Fruit fly (Drosophila melanogaster) whole organism, embryonic: Measurements from ENCODE around the gene Hr83.

Source experiments
- Ada2b ChIP-seq: fragments of 200-800 bp; sonication (Bioruptor generic); IDR thresholded peaks from 2 replicates; pipeline ENCODE4 v1.3.6; 2022; ENCODE audit warnings: missing biosample characterization, missing genetic modification characterization
- Asciz ChIP-seq: fragments of 200-800 bp; sonication (Bioruptor generic); optimal IDR thresholded peaks from 2 replicates; lab custom pipeline; 2017; ENCODE audit warnings: missing biosample characterization, mild to moderate bottlenecking, missing genetic modification characterization, missing genetic modification reagents
- Atf3 ChIP-seq: fragments of 200-800 bp; sonication (Bioruptor generic); optimal IDR thresholded peaks from 3 replicates; lab custom pipeline; 2016; ENCODE audit warnings: missing biosample characterization, missing genetic modification characterization
- CG10321 ChIP-seq: fragments of 200-800 bp; sonication (Bioruptor generic); IDR thresholded peaks from 2 replicates; pipeline ENCODE4 v1.3.6; 2022; ENCODE audit warnings: missing biosample characterization, missing genetic modification characterization
- CG11093 ChIP-seq: fragments of 200-800 bp; sonication (Bioruptor generic); IDR thresholded peaks from 3 replicates; pipeline ENCODE4 v1.3.6; 2022; ENCODE audit warnings: missing biosample characterization, missing genetic modification characterization
- CG12236 ChIP-seq: fragments of 200-800 bp; sonication (Bioruptor generic); optimal IDR thresholded peaks from 2 replicates; lab custom pipeline; 2016; ENCODE audit warnings: missing biosample characterization, missing genetic modification characterization
- CG13624 ChIP-seq: fragments of 200-800 bp; sonication (Bioruptor generic); optimal IDR thresholded peaks from 2 replicates; lab custom pipeline; 2016; ENCODE audit warnings: missing biosample characterization, missing genetic modification characterization
- CG15514 ChIP-seq: fragments of 200-800 bp; sonication (Bioruptor generic); optimal IDR thresholded peaks from 3 replicates; lab custom pipeline; 2017; ENCODE audit warnings: missing biosample characterization, missing genetic modification characterization, mild to moderate bottlenecking, moderate library complexity, missing genetic modification reagents
- CG16779 ChIP-seq: fragments of 200-800 bp; sonication (Bioruptor generic); IDR thresholded peaks from 2 replicates; pipeline ENCODE4 v1.3.6; 2022; ENCODE audit warnings: missing biosample characterization, missing genetic modification characterization
- CG18011 ChIP-seq: fragments of 200-800 bp; sonication (Bioruptor generic); optimal IDR thresholded peaks from 2 replicates; lab custom pipeline; 2017; ENCODE audit warnings: missing biosample characterization, missing genetic modification characterization, mild to moderate bottlenecking, moderate library complexity, missing genotype
- CG2875 ChIP-seq: fragments of 200-800 bp; sonication (Bioruptor generic); optimal IDR thresholded peaks from 2 replicates; lab custom pipeline; 2017; ENCODE audit warnings: missing biosample characterization, mild to moderate bottlenecking, missing genetic modification characterization, missing genetic modification reagents
- CG2889 ChIP-seq: fragments of 200-800 bp; sonication (Bioruptor generic); IDR thresholded peaks from 3 replicates; pipeline ENCODE4 v1.3.6; 2022; ENCODE audit warnings: missing biosample characterization, missing genetic modification characterization
- CG4617 ChIP-seq: fragments of 200-800 bp; sonication (Bioruptor generic); optimal IDR thresholded peaks from 3 replicates; lab custom pipeline; 2016; ENCODE audit warnings: missing biosample characterization, missing genetic modification characterization, borderline replicate concordance
- CG4820 ChIP-seq: fragments of 200-800 bp; sonication (Bioruptor generic); optimal IDR thresholded peaks from 3 replicates; lab custom pipeline; 2016; ENCODE audit warnings: missing biosample characterization, missing genetic modification characterization
- CG6254 ChIP-seq: fragments of 200-800 bp; sonication (Bioruptor generic); optimal IDR thresholded peaks from 3 replicates; lab custom pipeline; 2017; ENCODE audit warnings: mild to moderate bottlenecking, missing biosample characterization, missing genetic modification reagents, missing genetic modification characterization
- CG6791 ChIP-seq: fragments of 200-800 bp; sonication (Bioruptor generic); IDR thresholded peaks from 3 replicates; pipeline ENCODE4 v1.3.6; 2022; ENCODE audit warnings: missing biosample characterization, missing genetic modification characterization; ENCODE audit not compliant: partially characterized antibody
- CkIIα-i1 ChIP-seq: fragments of 200-800 bp; sonication (Bioruptor generic); IDR thresholded peaks from 2 replicates; pipeline ENCODE4 v1.3.6; 2022; ENCODE audit warnings: missing biosample characterization, missing genetic modification characterization
- D19B ChIP-seq: fragments of 200-800 bp; sonication (Bioruptor generic); optimal IDR thresholded peaks from 2 replicates; lab custom pipeline; 2017; ENCODE audit warnings: missing biosample characterization, mild to moderate bottlenecking, missing genetic modification characterization
- Ets65A ChIP-seq: fragments of 200-800 bp; sonication (Bioruptor generic); peaks from one replicate; lab custom pipeline; 2016; ENCODE audit warnings: missing biosample characterization, missing genetic modification characterization
- Ets97D ChIP-seq: fragments of 200-800 bp; sonication (Bioruptor generic); optimal IDR thresholded peaks from 3 replicates; lab custom pipeline; 2016; ENCODE audit warnings: missing biosample characterization, missing genetic modification characterization
- HLH54F ChIP-seq: fragments of 200-800 bp; sonication (Bioruptor generic); optimal IDR thresholded peaks from 3 replicates; lab custom pipeline; 2016; ENCODE audit warnings: missing biosample characterization, missing genetic modification characterization
- Hand ChIP-seq: fragments of 200-800 bp; sonication (Bioruptor generic); optimal IDR thresholded peaks from 2 replicates; lab custom pipeline; 2017; ENCODE audit warnings: mild to moderate bottlenecking, missing biosample characterization, missing genetic modification reagents, missing genetic modification characterization
- Hr3 ChIP-seq: fragments of 200-800 bp; sonication (Bioruptor generic); optimal IDR thresholded peaks from 3 replicates; lab custom pipeline; 2016; ENCODE audit warnings: missing biosample characterization, missing genetic modification characterization
- MESR4 ChIP-seq: fragments of 200-800 bp; sonication (Bioruptor generic); optimal IDR thresholded peaks from 2 replicates; lab custom pipeline; 2018; ENCODE audit warnings: missing biosample characterization, mild to moderate bottlenecking, missing genetic modification characterization, moderate library complexity
- Mad ChIP-seq: fragments of 200-800 bp; sonication (Bioruptor generic); optimal IDR thresholded peaks from 2 replicates; lab custom pipeline; 2016; ENCODE audit warnings: missing biosample characterization, missing genetic modification characterization
- Mrtf ChIP-seq: fragments of 200-800 bp; sonication (Bioruptor generic); IDR thresholded peaks from 3 replicates; pipeline ENCODE4 v1.3.6; 2022; ENCODE audit warnings: missing biosample characterization, missing genetic modification characterization
- Neu2 ChIP-seq: fragments of 200-800 bp; sonication (Bioruptor generic); optimal IDR thresholded peaks from 3 replicates; lab custom pipeline; 2016; ENCODE audit warnings: missing biosample characterization, missing genetic modification characterization, borderline replicate concordance
- Nf-YC ChIP-seq: fragments of 200-800 bp; optimal IDR thresholded peaks from 3 replicates; lab custom pipeline; 2019; ENCODE audit warnings: missing biosample characterization, mild to moderate bottlenecking, missing genetic modification characterization, moderate library complexity
- Ravus ChIP-seq: fragments of 200-800 bp; sonication (Bioruptor generic); IDR thresholded peaks from 2 replicates; pipeline ENCODE4 v1.3.6; 2022; ENCODE audit warnings: missing biosample characterization, missing genetic modification characterization
- Sin3A ChIP-seq: fragments of >200 bp; optimal IDR thresholded peaks from 2 replicates; lab custom pipeline; 2018
- ab ChIP-seq: fragments of 200-800 bp; sonication (Bioruptor generic); optimal IDR thresholded peaks from 2 replicates; lab custom pipeline; 2016; ENCODE audit warnings: missing biosample characterization, missing genetic modification characterization
- al ChIP-seq: fragments of 200-800 bp; sonication (Bioruptor generic); IDR thresholded peaks from 2 replicates; pipeline ENCODE4 v1.3.6; 2022; ENCODE audit warnings: missing biosample characterization, missing genetic modification characterization
- ap ChIP-seq: fragments of 200-800 bp; sonication (Bioruptor generic); IDR thresholded peaks from 2 replicates; pipeline ENCODE4 v1.3.6; 2022; ENCODE audit warnings: missing biosample characterization, missing genetic modification characterization
- ci ChIP-seq: fragments of 200-800 bp; sonication (Bioruptor generic); IDR thresholded peaks from 3 replicates; pipeline ENCODE4 v1.3.6; 2022; ENCODE audit warnings: missing biosample characterization, missing genetic modification characterization
- grn ChIP-seq: fragments of 200-800 bp; sonication (Bioruptor generic); optimal IDR thresholded peaks from 3 replicates; lab custom pipeline; 2017; ENCODE audit warnings: missing biosample characterization, missing genetic modification characterization
- ham ChIP-seq: fragments of 200-800 bp; sonication (Bioruptor generic); IDR thresholded peaks from 2 replicates; pipeline ENCODE4 v1.3.6; 2022; ENCODE audit warnings: missing biosample characterization, missing genetic modification characterization
- hkb ChIP-seq, 2 experiments: fragments of 200-800 bp in 1 of 2; fragments of >200 bp in 1 of 2; sonication (Bioruptor generic) in 1 of 2; IDR thresholded peaks in 1 of 2; optimal IDR thresholded peaks in 1 of 2; 2 replicates each; pipeline versions ENCODE4 v1.3.6 to Lab custom; 2017 to 2022; ENCODE audit warnings: missing biosample characterization in 1 of 2, missing genetic modification characterization in 1 of 2
- kni ChIP-seq: fragments of 200-800 bp; sonication (Bioruptor generic); optimal IDR thresholded peaks from 3 replicates; lab custom pipeline; 2017; ENCODE audit warnings: mild to moderate bottlenecking, missing biosample characterization, missing genetic modification reagents, missing genetic modification characterization
- lola ChIP-seq, 3 experiments: fragments of >200 bp in 2 of 3; fragments of 200-800 bp in 1 of 3; sonication (Bioruptor generic) in 1 of 3; optimal IDR thresholded peaks; 2 replicates each; lab custom pipeline; 2017 to 2019; ENCODE audit warnings: missing biosample characterization in 3 of 3, missing genetic modification characterization in 3 of 3, mild to moderate bottlenecking in 1 of 3, moderate library complexity in 1 of 3
- pfk ChIP-seq: fragments of 200-800 bp; sonication (Bioruptor generic); optimal IDR thresholded peaks from 2 replicates; lab custom pipeline; 2018; ENCODE audit warnings: missing biosample characterization, mild to moderate bottlenecking, missing genetic modification characterization, moderate library complexity
- pum ChIP-seq: fragments of 200-800 bp; sonication (Bioruptor generic); optimal IDR thresholded peaks from 2 replicates; lab custom pipeline; 2016; ENCODE audit warnings: missing biosample characterization, missing genetic modification characterization
- rib ChIP-seq: fragments of 200-800 bp; sonication (Bioruptor generic); IDR thresholded peaks from 2 replicates; pipeline ENCODE4 v1.3.6; 2022; ENCODE audit warnings: missing biosample characterization, missing genetic modification characterization
- run ChIP-seq: fragments of 200-800 bp; sonication (Bioruptor generic); optimal IDR thresholded peaks from 3 replicates; lab custom pipeline; 2018; ENCODE audit warnings: missing biosample characterization, mild to moderate bottlenecking, missing genetic modification characterization
- seq ChIP-seq: fragments of 200-800 bp; sonication (Bioruptor generic); IDR thresholded peaks from 2 replicates; pipeline ENCODE4 v1.3.6; 2022; ENCODE audit warnings: missing biosample characterization, missing genetic modification characterization
- shn ChIP-seq: fragments of 200-800 bp; sonication (Bioruptor generic); optimal IDR thresholded peaks from 3 replicates; lab custom pipeline; 2016; ENCODE audit warnings: missing biosample characterization, missing genetic modification characterization
- slbo ChIP-seq: fragments of 200-800 bp; sonication (Bioruptor generic); IDR thresholded peaks from 2 replicates; pipeline ENCODE4 v1.3.6; 2022; ENCODE audit warnings: missing biosample characterization, missing genetic modification characterization
- sr ChIP-seq: fragments of 200-800 bp; sonication (Bioruptor generic); IDR thresholded peaks from 3 replicates; pipeline ENCODE4 v1.3.6; 2022; ENCODE audit warnings: missing biosample characterization, missing genetic modification characterization
- stc ChIP-seq: fragments of 200-800 bp; sonication (Bioruptor generic); IDR thresholded peaks from 2 replicates; pipeline ENCODE4 v1.3.6; 2022; ENCODE audit warnings: missing biosample characterization, missing genetic modification characterization
- tio ChIP-seq: fragments of 200-800 bp; sonication (Bioruptor generic); optimal IDR thresholded peaks from 2 replicates; lab custom pipeline; 2017; ENCODE audit warnings: missing biosample characterization, missing genetic modification characterization, inconsistent platforms
- tx ChIP-seq: fragments of 200-800 bp; sonication (Bioruptor generic); optimal IDR thresholded peaks from 2 replicates; lab custom pipeline; 2016; ENCODE audit warnings: missing biosample characterization, missing genetic modification characterization
- unc-4 ChIP-seq: fragments of 200-800 bp; sonication (Bioruptor generic); IDR thresholded peaks from 2 replicates; pipeline ENCODE4 v1.3.6; 2022; ENCODE audit warnings: missing biosample characterization, missing genetic modification characterization; ENCODE audit not compliant: partially characterized antibody
- unpg ChIP-seq: fragments of 200-800 bp; sonication (Bioruptor generic); optimal IDR thresholded peaks from 3 replicates; lab custom pipeline; 2018; ENCODE audit warnings: missing biosample characterization, mild to moderate bottlenecking, missing genetic modification characterization, moderate library complexity

The Hr83 gene

dm6 chr3R:6380129-6380528 is 31.1 kb downstream of the Hr83 start, which contains the start of the genes CG1024 and TfIIFalpha (continued):
- TF ChIP-seq CG6254 (GFP tag; lab: Kevin White, UChicago) (no peak), pum (GFP tag; lab: Kevin White, UChicago) (no peak), ci (no peak), CG11093 (GFP tag; lab: Robert Waterston, UW) (no peak), Sin3A (lab: Kevin White, UChicago) (peak; percentile 34), CG16779 (GFP tag; lab: Robert Waterston, UW) (no peak), CG4617 (GFP tag; lab: Kevin White, UChicago) (peak; percentile 15), MESR4 (GFP tag; lab: Kevin White, UChicago) (peak; percentile 8), CkIIα-i1 (GFP tag; lab: Robert Waterston, UW) (no peak), Atf3 (no peak), slbo (GFP tag; lab: Robert Waterston, UW) (no peak), CG6791 (peak; percentile 86), Ets97D (GFP tag; lab: Kevin White, UChicago) (peak; percentile 38), stc (GFP tag; lab: Robert Waterston, UW) (no peak), Mad (GFP tag; lab: Kevin White, UChicago) (no peak), Nf-YC (tag; lab: Kevin White, UChicago) (peak; percentile 38), Ravus (no peak), Hr3 (GFP tag; lab: Kevin White, UChicago) (no peak), tio (GFP tag; lab: Kevin White, UChicago) (no peak), sr (GFP tag; lab: Robert Waterston, UW) (no peak), unc-4 (GFP tag; lab: Robert Waterston, UW) (peak; percentile 88), CG18011 (GFP tag; lab: Kevin White, UChicago) (no peak), Mrtf (GFP tag; lab: Robert Waterston, UW) (no peak), run (tag; lab: Kevin White, UChicago) (no peak), seq (GFP tag; lab: Robert Waterston, UW) (no peak), Ets65A (GFP tag; lab: Kevin White, UChicago) (no peak), pfk (no peak), kni (GFP tag; lab: Kevin White, UChicago) (no peak), hkb (optimal IDR thresholded peaks at IDR 0.05; lab: Kevin White, UChicago) (no peak), hkb (GFP tag; IDR thresholded peaks at IDR 0.05; lab: Robert Waterston, UW) (no peak), ap (no peak), grn (GFP tag; lab: Kevin White, UChicago) (no peak), Ada2b (GFP tag; lab: Robert Waterston, UW) (no peak), D19B (GFP tag; lab: Kevin White, UChicago) (no peak), ab (no peak), shn (no peak), Hand (GFP tag; lab: Kevin White, UChicago) (no peak), tx (no peak), CG2875 (no peak), CG2889 (no peak), unpg (GFP tag; lab: Kevin White, UChicago) (no peak), HLH54F (no peak), lola (GFP tag; optimal IDR thresholded peaks at IDR 0.05; lab: Kevin White, UChicago) (no peak), al (GFP tag; lab: Robert Waterston, UW) (no peak), CG15514 (GFP tag; lab: Kevin White, UChicago) (no peak), rib (GFP tag; lab: Robert Waterston, UW) (no peak), Neu2 (no peak), CG12236 (GFP tag; lab: Kevin White, UChicago) (no peak), Asciz (no peak), ham (GFP tag; lab: Robert Waterston, UW) (no peak), CG13624 (GFP tag; lab: Kevin White, UChicago) (no peak), CG4820 (GFP tag; lab: Kevin White, UChicago) (no peak), CG10321 (GFP tag; lab: Robert Waterston, UW) (no peak)
